Worm (Caenorhabditis elegans): ENCODE results near the gene Y47D3A.31.

The Y47D3A.31 gene

DNA sequence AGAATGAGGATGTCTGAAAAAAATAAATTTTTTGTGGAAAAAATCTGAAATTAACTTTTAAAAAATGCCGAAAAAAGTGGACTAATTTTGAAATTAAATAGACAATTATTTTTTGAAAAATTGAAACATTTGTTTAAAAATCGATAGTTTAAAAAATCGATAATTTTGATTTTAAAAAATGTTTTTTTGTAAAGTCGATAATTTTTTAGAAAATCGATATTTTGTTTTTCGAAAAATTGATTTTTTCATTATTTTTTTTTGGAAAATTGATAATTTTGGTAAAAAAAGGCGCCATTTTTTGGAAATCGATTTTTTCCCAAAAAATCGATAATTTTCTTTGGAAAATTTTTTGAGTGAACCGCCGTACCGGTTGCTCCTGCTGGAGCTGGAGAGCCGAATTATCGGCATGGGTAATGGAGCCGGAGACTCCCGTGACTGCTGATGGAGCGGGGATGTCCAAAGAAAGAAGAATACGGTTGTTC is 15.3 kb upstream of the Y47D3A.31 start:
- TF ChIP-seq R02D3.7 (tag; optimal IDR thresholded peaks at IDR 0.05) (no peak), nhr-77 (tag; optimal IDR thresholded peaks at IDR 0.05) (no peak), elt-1 (tag; optimal IDR thresholded peaks at IDR 0.05) (no peak), aly-2 (tag; optimal IDR thresholded peaks at IDR 0.05) (no peak), unc-55 (GFP tag; optimal IDR thresholded peaks at IDR 0.05) (no peak), skn-1 (tag; optimal IDR thresholded peaks at IDR 0.05) (no peak), lin-39 (tag; optimal IDR thresholded peaks at IDR 0.05) (no peak), unc-39 (tag; optimal IDR thresholded peaks at IDR 0.05) (no peak), C34F6.9 (tag; optimal IDR thresholded peaks at IDR 0.05) (no peak), ztf-4 (tag; optimal IDR thresholded peaks at IDR 0.05) (no peak), peb-1 (tag; optimal IDR thresholded peaks at IDR 0.05) (no peak), lin-13 (GFP tag; optimal IDR thresholded peaks at IDR 0.05) (no peak), crh-2 (tag; optimal IDR thresholded peaks at IDR 0.05) (no peak), nhr-11 (tag; optimal IDR thresholded peaks at IDR 0.05) (no peak), ZK546.5 (tag; optimal IDR thresholded peaks at IDR 0.05) (no peak), F13H6.1 (tag; optimal IDR thresholded peaks at IDR 0.05) (no peak), nhr-6 (tag; optimal IDR thresholded peaks at IDR 0.05) (no peak), sma-9 (GFP tag; optimal IDR thresholded peaks at IDR 0.05) (no peak), sma-9 (tag; optimal IDR thresholded peaks at IDR 0.05) (no peak), ztf-1 (GFP tag; conservative IDR thresholded peaks at IDR 0.05) (no peak), mbf-1 (tag; optimal IDR thresholded peaks at IDR 0.05) (no peak)

- no peak for TF ChIP-seq F13H6.1 (tag; optimal IDR thresholded peaks at IDR 0.05)
- TF ChIP-seq R02D3.7 (tag; optimal IDR thresholded peaks at IDR 0.05): no peak
- TF ChIP-seq skn-1 (tag; optimal IDR thresholded peaks at IDR 0.05): no peak
- no peak for TF ChIP-seq egl-27 (tag; optimal IDR thresholded peaks at IDR 0.05)
- TF ChIP-seq peb-1 (tag; optimal IDR thresholded peaks at IDR 0.05): no peak
- TF ChIP-seq unc-55 (GFP tag; optimal IDR thresholded peaks at IDR 0.05): no peak
- no peak for TF ChIP-seq ama-1 (optimal IDR thresholded peaks at IDR 0.05)
- TF ChIP-seq ceh-16 (tag; optimal IDR thresholded peaks at IDR 0.05): no peak
- TF ChIP-seq nhr-12 (tag; optimal IDR thresholded peaks at IDR 0.05): no peak
- TF ChIP-seq ztf-11 (tag; optimal IDR thresholded peaks at IDR 0.05): no peak
- TF ChIP-seq nhr-77 (tag; optimal IDR thresholded peaks at IDR 0.05): no peak
- TF ChIP-seq nhr-6 (tag; optimal IDR thresholded peaks at IDR 0.05): no peak
- TF ChIP-seq mdl-1 (tag; optimal IDR thresholded peaks at IDR 0.05): no peak
- no peak for TF ChIP-seq blmp-1 (tag; optimal IDR thresholded peaks at IDR 0.05; ENCODE audit: insufficient read depth)
- TF ChIP-seq nhr-11 (tag; optimal IDR thresholded peaks at IDR 0.05): no peak
Observed at ce11 chrIII:11170509-11170908, 13.5 kb upstream of the Y47D3A.31 start.

ce11 chrIII:11169680-11170079 is 12.7 kb upstream of the Y47D3A.31 start:
- TF ChIP-seq nhr-237 (tag; optimal IDR thresholded peaks at IDR 0.05) (no peak), ceh-82 (tag; optimal IDR thresholded peaks at IDR 0.05) (no peak)

DNA sequence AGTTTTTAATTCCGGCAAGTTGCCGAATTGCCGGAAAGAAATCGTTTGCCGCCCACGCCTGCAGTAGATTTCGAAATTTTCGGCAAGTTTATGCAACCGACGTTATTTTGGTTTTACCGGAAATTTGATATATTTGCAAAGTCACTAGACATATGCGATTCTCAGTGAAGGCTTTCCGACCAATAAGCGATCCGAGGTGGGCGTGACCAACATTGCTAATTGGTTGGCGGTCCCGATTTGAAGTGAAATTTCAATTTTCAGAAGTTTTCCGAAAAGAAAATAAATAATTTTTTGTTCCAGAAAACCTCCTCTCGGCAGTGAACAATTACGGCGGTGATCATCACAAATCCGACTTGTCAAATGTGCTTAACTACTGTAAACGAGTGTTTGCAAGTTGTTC is 917 bp upstream of the Y47D3A.31 start:
- no peak for TF ChIP-seq dmd-4 (tag; optimal IDR thresholded peaks at IDR 0.05)
- TF ChIP-seq sma-3 (GFP tag; optimal IDR thresholded peaks at IDR 0.05): no peak
- no peak for TF ChIP-seq ztf-11 (tag; optimal IDR thresholded peaks at IDR 0.05)
- TF ChIP-seq elt-3 (tag; optimal IDR thresholded peaks at IDR 0.05): no peak
- TF ChIP-seq crh-2 (tag; optimal IDR thresholded peaks at IDR 0.05): no peak
- no peak for TF ChIP-seq mab-5 (tag; optimal IDR thresholded peaks at IDR 0.05)
- TF ChIP-seq blmp-1 (tag; optimal IDR thresholded peaks at IDR 0.05; ENCODE audit: insufficient read depth): no peak
- no peak for TF ChIP-seq ceh-16 (tag; optimal IDR thresholded peaks at IDR 0.05)
- TF ChIP-seq snpc-4 (tag; optimal IDR thresholded peaks at IDR 0.05): no peak
- TF ChIP-seq sem-4 (tag; optimal IDR thresholded peaks at IDR 0.05): no peak
- TF ChIP-seq Y55F3AM.14 (GFP tag; optimal IDR thresholded peaks at IDR 0.05): no peak
- TF ChIP-seq alr-1 (tag; optimal IDR thresholded peaks at IDR 0.05): no peak
- no peak for TF ChIP-seq nhr-11 (tag; optimal IDR thresholded peaks at IDR 0.05)
- no peak for TF ChIP-seq unc-39 (tag; optimal IDR thresholded peaks at IDR 0.05)

DNA sequence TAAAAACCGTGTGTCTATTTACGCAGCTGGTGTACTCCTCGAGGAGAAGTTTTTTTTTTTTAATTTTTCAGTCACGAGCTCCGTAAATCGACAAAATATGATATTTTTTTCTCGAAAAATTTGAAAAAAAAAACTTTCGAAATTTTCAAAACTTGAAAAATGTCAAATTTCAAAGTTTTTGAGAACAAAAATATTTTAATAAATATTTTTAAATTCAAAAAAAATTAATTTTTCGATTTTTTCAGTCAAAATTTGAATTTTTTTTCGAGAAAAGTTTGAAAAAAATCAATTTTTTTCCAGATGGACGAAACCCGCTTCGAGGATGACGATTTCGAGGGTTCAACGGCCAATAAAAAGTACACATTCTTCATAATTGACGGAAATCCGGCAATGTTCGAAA is 2.5 kb downstream of the Y47D3A.31 start, which contains the start of gene cku-70:
cku-70 (plus strand) TSS at position 301 of the 400 bp plus-strand sequence.
- TF ChIP-seq ztf-11 (tag; optimal IDR thresholded peaks at IDR 0.05) (no peak), alr-1 (tag; optimal IDR thresholded peaks at IDR 0.05) (no peak), unc-39 (tag; optimal IDR thresholded peaks at IDR 0.05) (no peak), blmp-1 (tag; optimal IDR thresholded peaks at IDR 0.05; ENCODE audit: insufficient read depth) (no peak), nhr-12 (tag; optimal IDR thresholded peaks at IDR 0.05) (no peak), crh-2 (tag; optimal IDR thresholded peaks at IDR 0.05) (no peak), Y55F3AM.14 (GFP tag; optimal IDR thresholded peaks at IDR 0.05) (no peak), ama-1 (optimal IDR thresholded peaks at IDR 0.05) (no peak), elt-3 (tag; optimal IDR thresholded peaks at IDR 0.05) (no peak), sma-3 (GFP tag; optimal IDR thresholded peaks at IDR 0.05) (no peak), mdl-1 (tag; optimal IDR thresholded peaks at IDR 0.05) (no peak), mab-5 (tag; optimal IDR thresholded peaks at IDR 0.05) (no peak), unc-55 (GFP tag; optimal IDR thresholded peaks at IDR 0.05) (no peak), nhr-25 (tag; optimal IDR thresholded peaks at IDR 0.05) (no peak), peb-1 (tag; optimal IDR thresholded peaks at IDR 0.05) (no peak), R02D3.7 (tag; optimal IDR thresholded peaks at IDR 0.05) (no peak), sem-4 (tag; optimal IDR thresholded peaks at IDR 0.05) (no peak), mbf-1 (tag; optimal IDR thresholded peaks at IDR 0.05) (no peak), nhr-77 (tag; optimal IDR thresholded peaks at IDR 0.05) (no peak)
